Worm (Caenorhabditis elegans): Measurements from ENCODE around the gene C08A9.10.

DNA sequence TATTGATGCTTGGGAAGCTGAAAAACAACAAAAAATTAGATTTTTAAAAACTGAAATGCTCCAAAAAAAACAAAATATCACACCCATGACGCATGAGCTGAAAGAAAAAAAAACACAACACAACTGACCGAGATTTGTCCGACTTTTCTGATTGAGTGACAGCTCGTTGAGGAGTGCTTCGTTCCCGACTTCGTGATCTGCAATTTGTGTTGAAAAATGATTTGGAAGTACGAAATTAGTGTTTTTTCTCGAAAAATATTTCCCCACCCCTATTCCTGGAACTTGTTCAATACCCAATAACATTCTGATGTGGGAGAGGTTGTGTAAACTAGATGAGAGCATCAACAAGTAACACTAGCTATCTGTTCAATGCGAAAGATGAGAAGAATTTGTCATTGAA lies 39.4 kb upstream of the C08A9.10 start:
- TF ChIP-seq F13H6.1 (tag; optimal IDR thresholded peaks at IDR 0.05) (no peak), sdc-2 (tag; optimal IDR thresholded peaks at IDR 0.05) (no peak), ceh-24 (tag; optimal IDR thresholded peaks at IDR 0.05) (no peak), ama-1 (optimal IDR thresholded peaks at IDR 0.05) (no peak), pax-1 (tag; optimal IDR thresholded peaks at IDR 0.05) (no peak), ceh-9 (tag; optimal IDR thresholded peaks at IDR 0.05) (no peak), nhr-11 (tag; optimal IDR thresholded peaks at IDR 0.05) (no peak), fkh-6 (tag; optimal IDR thresholded peaks at IDR 0.05) (no peak), npax-4 (tag; optimal IDR thresholded peaks at IDR 0.05) (no peak), rnt-1 (tag; optimal IDR thresholded peaks at IDR 0.05) (no peak), tbx-2 (tag; optimal IDR thresholded peaks at IDR 0.05) (no peak), pha-4 (tag; optimal IDR thresholded peaks at IDR 0.05) (no peak), elt-2 (tag; optimal IDR thresholded peaks at IDR 0.05) (no peak), hlh-30 (tag; optimal IDR thresholded peaks at IDR 0.05; ENCODE audit: insufficient read depth) (no peak)
